Fruit fly (Drosophila melanogaster) S2 (cell line): ENCODE data around the gene Psf3.

Source experiments
- CG8478 ChIP-seq: fragments of >200 bp; optimal IDR thresholded peaks from 2 replicates; lab custom pipeline; 2018
- CTCF ChIP-seq, 2 experiments: fragments of >200 bp; optimal IDR thresholded peaks; 2 replicates each; lab custom pipeline; 2018

DNA sequence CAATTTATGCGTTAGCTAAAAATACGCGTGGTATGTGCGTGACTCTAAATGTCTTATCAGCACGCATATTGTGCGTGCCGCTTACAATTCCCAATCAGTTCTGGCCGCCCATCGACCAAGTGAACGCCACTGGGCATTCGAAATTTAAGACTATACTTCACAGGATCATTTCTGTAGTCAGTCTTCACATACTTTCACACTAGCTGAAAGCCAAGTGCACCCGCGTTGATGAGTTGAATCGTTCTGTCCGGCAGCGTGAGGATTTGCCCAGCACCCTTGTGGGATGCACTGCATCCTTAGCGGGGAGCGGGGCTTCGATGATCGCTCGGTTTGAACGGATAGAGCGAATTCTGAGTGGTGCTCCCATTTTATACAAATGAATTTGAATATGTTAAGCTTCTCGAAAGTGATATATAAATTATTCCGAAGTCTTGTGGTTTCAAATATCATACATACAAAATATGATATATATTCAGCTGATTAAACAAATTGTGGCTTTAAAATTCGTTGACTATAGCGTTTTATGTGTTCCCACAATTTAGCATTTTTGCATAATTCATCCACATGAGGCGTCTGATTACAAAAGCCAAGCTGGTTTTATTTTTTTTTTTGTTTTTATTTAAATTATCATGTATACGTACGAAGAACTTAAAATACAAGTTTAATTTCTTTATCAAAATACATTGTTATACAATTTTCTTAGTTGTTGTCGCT, 37.5 kb downstream of the Psf3 start:
- TF ChIP-seq CG8478 (no peak), CTCF (optimal IDR thresholded peaks at IDR 0.05; lab: Kevin White, UChicago) (no peak)
